Worm (Caenorhabditis elegans): ENCODE measurements around the gene ZK1248.4.

Gene ZK1248.4

ce11 chrII:5794195-5794594, 24.2 kb upstream of the ZK1248.4 start, which contains the start of gene acdh-8:
TSS of gene acdh-8 (plus strand) at chrII:5794495.
- TF ChIP-seq dpl-1 (GFP tag; optimal IDR thresholded peaks at IDR 0.05) = no peak
- no peak for TF ChIP-seq dmd-9 (GFP tag; IDR thresholded peaks at IDR 0.05)
- TF ChIP-seq nhr-102 (tag; optimal IDR thresholded peaks at IDR 0.05) = no peak
- no peak for TF ChIP-seq hlh-30 (tag; optimal IDR thresholded peaks at IDR 0.05; ENCODE audit: insufficient read depth)
- TF ChIP-seq nhr-25 (tag; optimal IDR thresholded peaks at IDR 0.05; ENCODE audit: borderline replicate concordance, insufficient read depth) = no peak
- no peak for TF ChIP-seq dmd-8 (GFP tag; IDR thresholded peaks at IDR 0.05)
- TF ChIP-seq nhr-28 (tag; optimal IDR thresholded peaks at IDR 0.05) = no peak
- no peak for TF ChIP-seq zip-2 (tag; optimal IDR thresholded peaks at IDR 0.05)
- no peak for TF ChIP-seq ZK337.2 (GFP tag; IDR thresholded peaks at IDR 0.05)
- no peak for TF ChIP-seq unc-62 (GFP tag; optimal IDR thresholded peaks at IDR 0.05 in 1 of 2)
- TF ChIP-seq unc-62 (tag; optimal IDR thresholded peaks at IDR 0.05) = no peak
- no peak for TF ChIP-seq ama-1 (optimal IDR thresholded peaks at IDR 0.05)
- no peak for TF ChIP-seq fos-1 (tag; optimal IDR thresholded peaks at IDR 0.05)
- TF ChIP-seq Y5F2A.4 (GFP tag; optimal IDR thresholded peaks at IDR 0.05) = no peak
- TF ChIP-seq ztf-11 (tag; optimal IDR thresholded peaks at IDR 0.05) = no peak
- no peak for TF ChIP-seq lin-1 (GFP tag; IDR thresholded peaks at IDR 0.05)

- TF ChIP-seq skn-1 (tag; optimal IDR thresholded peaks at IDR 0.05) = no peak
- TF ChIP-seq zag-1 (tag; optimal IDR thresholded peaks at IDR 0.05) = no peak
- no peak for TF ChIP-seq egl-43 (GFP tag; IDR thresholded peaks at IDR 0.05)
- TF ChIP-seq zfp-3 (GFP tag; conservative IDR thresholded peaks at IDR 0.05) = no peak
- no peak for TF ChIP-seq nhr-25 (tag; optimal IDR thresholded peaks at IDR 0.05; ENCODE audit: borderline replicate concordance, insufficient read depth)
- TF ChIP-seq madf-5 (GFP tag; IDR thresholded peaks at IDR 0.05) = no peak
- TF ChIP-seq egl-27 (tag; optimal IDR thresholded peaks at IDR 0.05) = no peak
- no peak for TF ChIP-seq fos-1 (tag; optimal IDR thresholded peaks at IDR 0.05)
- TF ChIP-seq nhr-41 (GFP tag; IDR thresholded peaks at IDR 0.05) = no peak
- no peak for TF ChIP-seq vab-7 (GFP tag; IDR thresholded peaks at IDR 0.05)
- no peak for TF ChIP-seq fkh-10 (GFP tag; optimal IDR thresholded peaks at IDR 0.05)
- TF ChIP-seq attf-4 (tag; optimal IDR thresholded peaks at IDR 0.05) = no peak
Measured at ce11 chrII:5797348-5797977, 20.9 kb upstream of the ZK1248.4 start, which contains the start of the genes msp-63 and msp-142. TSS of gene msp-63 (minus strand) at chrII:5797448. TSS of gene msp-142 (plus strand) at chrII:5797927.

- no peak for TF ChIP-seq madf-9 (GFP tag; conservative IDR thresholded peaks at IDR 0.05)
- no peak for TF ChIP-seq lsy-2 (tag; optimal IDR thresholded peaks at IDR 0.05)
- no peak for TF ChIP-seq php-3 (GFP tag; IDR thresholded peaks at IDR 0.05)
- TF ChIP-seq zfp-2 (tag; optimal IDR thresholded peaks at IDR 0.05) = no peak
- TF ChIP-seq nhr-11 (tag; optimal IDR thresholded peaks at IDR 0.05) = no peak
- no peak for TF ChIP-seq dpl-1 (GFP tag; optimal IDR thresholded peaks at IDR 0.05)
- TF ChIP-seq R02D3.7 (tag; optimal IDR thresholded peaks at IDR 0.05) = no peak
- no peak for TF ChIP-seq mxl-2 (GFP tag; conservative IDR thresholded peaks at IDR 0.05)
- TF ChIP-seq aha-1 (tag) = no peak
- no peak for TF ChIP-seq mdl-1 (tag; optimal IDR thresholded peaks at IDR 0.05)
Measured at ce11 chrII:5799553-5799952, 18.8 kb upstream of the ZK1248.4 start, which contains the start of gene K05F1.8. TSS of gene K05F1.8 (minus strand) at chrII:5799653.

DNA sequence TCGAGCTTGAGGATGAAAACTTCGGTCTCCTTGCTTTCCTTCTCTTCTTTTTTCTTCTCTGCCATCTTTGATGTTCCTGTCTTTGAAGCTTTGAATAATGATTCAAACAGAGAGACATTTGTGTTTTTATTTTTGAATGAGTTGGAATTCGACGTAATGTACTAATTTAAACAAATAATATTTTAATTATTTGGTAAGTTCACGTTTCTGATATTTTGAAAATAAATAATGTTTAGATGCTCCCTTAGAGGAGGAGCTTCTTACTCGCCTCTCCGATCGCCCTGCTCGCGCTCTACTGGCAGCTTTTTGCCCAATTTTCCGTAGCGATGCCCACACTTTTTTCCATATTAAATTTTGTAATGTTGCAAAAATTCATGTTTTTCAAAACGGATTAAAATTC, 17.3 kb upstream of the ZK1248.4 start, which contains the start of the genes K05F1.9 and K05F1.1:
TSS of gene K05F1.9 (minus strand) at position 101 of the 400 bp plus-strand sequence.
TSS of gene K05F1.1 (plus strand) at position 308 of the 400 bp plus-strand sequence.
- TF ChIP-seq mes-2 (tag; optimal IDR thresholded peaks at IDR 0.05; ENCODE audit: poor library complexity, severe bottlenecking) = no peak
- TF ChIP-seq zip-11 (GFP tag; IDR thresholded peaks at IDR 0.05) = no peak
- no peak for TF ChIP-seq cey-2 (tag; optimal IDR thresholded peaks at IDR 0.05; ENCODE audit: borderline replicate concordance, insufficient read depth)
- TF ChIP-seq nhr-10 (tag; optimal IDR thresholded peaks at IDR 0.05) = no peak
- no peak for TF ChIP-seq mdl-1 (tag; optimal IDR thresholded peaks at IDR 0.05)
- no peak for TF ChIP-seq fos-1 (tag; optimal IDR thresholded peaks at IDR 0.05)
- TF ChIP-seq zip-2 (tag; optimal IDR thresholded peaks at IDR 0.05) = no peak
- no peak for TF ChIP-seq mdt-29 (GFP tag; IDR thresholded peaks at IDR 0.05)
- TF ChIP-seq tag-97 (GFP tag; IDR thresholded peaks at IDR 0.05) = no peak
- TF ChIP-seq nhr-237 (tag; optimal IDR thresholded peaks at IDR 0.05) = no peak
- no peak for TF ChIP-seq R02D3.7 (tag; optimal IDR thresholded peaks at IDR 0.05)
- no peak for TF ChIP-seq tra-1 (GFP tag; IDR thresholded peaks at IDR 0.05)
- TF ChIP-seq mxl-2 (GFP tag; conservative IDR thresholded peaks at IDR 0.05) = no peak
- TF ChIP-seq mep-1 (tag; optimal IDR thresholded peaks at IDR 0.05) = no peak
- TF ChIP-seq aha-1 (tag) = no peak
- TF ChIP-seq lin-13 (GFP tag; optimal IDR thresholded peaks at IDR 0.05) = no peak
